Fruit fly (Drosophila melanogaster) whole organism, embryonic: Measurements from ENCODE around the gene CG14352.
A peak's percentile ranks its signal among the peaks of the same experiment; 100 is the strongest.

Experiments used
- Aef1 ChIP-seq: fragments of 200-800 bp; sonication (Bioruptor generic); IDR thresholded peaks from 3 replicates; pipeline ENCODE4 v1.3.6; 2022; ENCODE audit warnings: missing biosample characterization, missing genetic modification characterization
- Awh ChIP-seq: fragments of 200-800 bp; sonication (Bioruptor generic); IDR thresholded peaks from 2 replicates; pipeline ENCODE4, ENCODE4 v1.3.6; 2022; ENCODE audit warnings: missing biosample characterization, missing genetic modification characterization
- B-H1 ChIP-seq: fragments of 200-800 bp; sonication (Bioruptor generic); IDR thresholded peaks from 3 replicates; pipeline ENCODE4 v1.3.6; 2022; ENCODE audit warnings: missing biosample characterization, missing genetic modification characterization
- CG10366 ChIP-seq: fragments of 200-800 bp; sonication (Bioruptor generic); IDR thresholded peaks from 2 replicates; pipeline ENCODE4 v1.3.6; 2022; ENCODE audit warnings: missing biosample characterization, missing genetic modification characterization
- CG11085 ChIP-seq: fragments of 200-800 bp; sonication (Bioruptor generic); IDR thresholded peaks from 2 replicates; pipeline ENCODE4 v1.3.6; 2022; ENCODE audit warnings: missing biosample characterization, missing genetic modification characterization
- CG11247 ChIP-seq: fragments of 200-800 bp; sonication (Bioruptor generic); IDR thresholded peaks from 2 replicates; pipeline ENCODE4 v1.3.6; 2022; ENCODE audit warnings: missing biosample characterization, missing genetic modification characterization
- CG11560 ChIP-seq: fragments of 200-800 bp; sonication (Bioruptor generic); IDR thresholded peaks from 3 replicates; pipeline ENCODE4 v1.3.6; 2022; ENCODE audit warnings: missing biosample characterization, missing genetic modification characterization
- CG12942 ChIP-seq: fragments of 200-800 bp; sonication (Bioruptor generic); optimal IDR thresholded peaks from 3 replicates; lab custom pipeline; 2016; ENCODE audit warnings: missing biosample characterization, missing genetic modification characterization
- CG15011 ChIP-seq: fragments of 200-800 bp; sonication (Bioruptor generic); optimal IDR thresholded peaks from 3 replicates; lab custom pipeline; 2018; ENCODE audit warnings: missing biosample characterization, mild to moderate bottlenecking, missing genetic modification characterization
- CG30403 ChIP-seq: fragments of 200-800 bp; sonication (Bioruptor generic); optimal IDR thresholded peaks from 3 replicates; lab custom pipeline; 2016; ENCODE audit warnings: missing biosample characterization, missing genetic modification characterization
- CG5180 ChIP-seq: fragments of 200-800 bp; sonication (Bioruptor generic); optimal IDR thresholded peaks from 3 replicates; lab custom pipeline; 2017; ENCODE audit warnings: missing biosample characterization, missing genetic modification characterization, mild to moderate bottlenecking, moderate library complexity, missing genetic modification reagents
- CG6813 ChIP-seq: fragments of 200-800 bp; sonication (Bioruptor generic); optimal IDR thresholded peaks from 2 replicates; lab custom pipeline; 2017; ENCODE audit warnings: missing biosample characterization, missing genetic modification characterization, mild to moderate bottlenecking, moderate library complexity, missing genetic modification reagents
- CG8290 ChIP-seq, 3 experiments: fragments of 200-800 bp; sonication (Bioruptor generic); optimal IDR thresholded peaks; 2 replicates each; lab custom pipeline; 2016 to 2019; ENCODE audit warnings: missing biosample characterization in 3 of 3, missing genetic modification characterization in 3 of 3, mild to moderate bottlenecking in 2 of 3, moderate library complexity in 1 of 3
- CG8944 ChIP-seq: fragments of 200-800 bp; sonication (Bioruptor generic); optimal IDR thresholded peaks from 3 replicates; lab custom pipeline; 2016; ENCODE audit warnings: missing biosample characterization, missing genetic modification characterization
- E2f2 ChIP-seq: fragments of 200-800 bp; sonication (Bioruptor generic); IDR thresholded peaks from 2 replicates; pipeline ENCODE4 v1.3.6; 2022; ENCODE audit warnings: missing biosample characterization, missing genetic modification characterization
- Gsc ChIP-seq: fragments of 200-800 bp; sonication (Bioruptor generic); IDR thresholded peaks from 2 replicates; pipeline ENCODE4 v1.3.6; 2022; ENCODE audit warnings: missing biosample characterization, missing genetic modification characterization
- HHEX ChIP-seq: fragments of 200-800 bp; sonication (Bioruptor generic); optimal IDR thresholded peaks from 3 replicates; lab custom pipeline; 2017; ENCODE audit warnings: missing biosample characterization, mild to moderate bottlenecking, missing genetic modification characterization, missing genetic modification reagents
- Meics ChIP-seq: fragments of 200-800 bp; sonication (Bioruptor generic); optimal IDR thresholded peaks from 2 replicates; lab custom pipeline; 2017; ENCODE audit warnings: missing biosample characterization, mild to moderate bottlenecking, missing genetic modification characterization
- NC2β ChIP-seq: fragments of 200-800 bp; sonication (Bioruptor generic); optimal IDR thresholded peaks from 2 replicates; lab custom pipeline; 2016; ENCODE audit warnings: missing biosample characterization, missing genetic modification characterization
- Optix ChIP-seq: fragments of 200-800 bp; sonication (Bioruptor generic); IDR thresholded peaks from 3 replicates; pipeline ENCODE4 v1.3.6; 2022; ENCODE audit warnings: missing biosample characterization, missing genetic modification characterization
- Sry-δ ChIP-seq: fragments of 200-800 bp; sonication (Bioruptor generic); optimal IDR thresholded peaks from 2 replicates; lab custom pipeline; 2016; ENCODE audit warnings: missing biosample characterization, missing genetic modification characterization
- Taf1 ChIP-seq: fragments of 200-800 bp; sonication (Bioruptor generic); IDR thresholded peaks from 2 replicates; pipeline ENCODE4 v1.3.6; 2022; ENCODE audit warnings: missing biosample characterization, missing genetic modification characterization
- ab ChIP-seq: fragments of 200-800 bp; sonication (Bioruptor generic); optimal IDR thresholded peaks from 2 replicates; lab custom pipeline; 2016; ENCODE audit warnings: missing biosample characterization, missing genetic modification characterization
- ap ChIP-seq: fragments of 200-800 bp; sonication (Bioruptor generic); IDR thresholded peaks from 2 replicates; pipeline ENCODE4 v1.3.6; 2022; ENCODE audit warnings: missing biosample characterization, missing genetic modification characterization
- ara ChIP-seq: fragments of 200-800 bp; sonication (Bioruptor generic); IDR thresholded peaks from 2 replicates; pipeline ENCODE4 v1.3.6; 2022; ENCODE audit warnings: missing biosample characterization, missing genetic modification characterization
- az2 ChIP-seq: fragments of 200-800 bp; sonication (Bioruptor generic); optimal IDR thresholded peaks from 3 replicates; lab custom pipeline; 2016; ENCODE audit warnings: missing biosample characterization, missing genetic modification characterization
- bab2 ChIP-seq: fragments of 200-800 bp; sonication (Bioruptor generic); optimal IDR thresholded peaks from 2 replicates; lab custom pipeline; 2016; ENCODE audit warnings: missing biosample characterization, missing genetic modification characterization
- bigmax ChIP-seq: fragments of 200-800 bp; sonication (Bioruptor generic); optimal IDR thresholded peaks from 2 replicates; lab custom pipeline; 2018; ENCODE audit warnings: missing biosample characterization, mild to moderate bottlenecking, missing genetic modification characterization
- bsh ChIP-seq, 2 experiments: fragments of 200-800 bp; sonication (Bioruptor generic); optimal IDR thresholded peaks; 2 replicates each; lab custom pipeline; 2017 to 2018; ENCODE audit warnings: mild to moderate bottlenecking in 2 of 2, missing biosample characterization in 2 of 2, missing genetic modification characterization in 2 of 2, moderate library complexity in 1 of 2
- cas ChIP-seq: fragments of 200-800 bp; sonication (Bioruptor generic); IDR thresholded peaks from 2 replicates; pipeline ENCODE4 v1.3.6; 2022; ENCODE audit warnings: missing biosample characterization, missing genetic modification characterization
- cg ChIP-seq: fragments of 200-800 bp; sonication (Bioruptor generic); optimal IDR thresholded peaks from 3 replicates; lab custom pipeline; 2019; ENCODE audit warnings: missing biosample characterization, mild to moderate bottlenecking, missing genetic modification characterization, moderate library complexity
- ci ChIP-seq: fragments of 200-800 bp; sonication (Bioruptor generic); IDR thresholded peaks from 3 replicates; pipeline ENCODE4 v1.3.6; 2022; ENCODE audit warnings: missing biosample characterization, missing genetic modification characterization
- cwo ChIP-seq: fragments of 200-800 bp; sonication (Bioruptor generic); optimal IDR thresholded peaks from 3 replicates; lab custom pipeline; 2017; ENCODE audit warnings: missing biosample characterization, missing genetic modification characterization, mild to moderate bottlenecking, moderate library complexity, missing genetic modification reagents
- danr ChIP-seq: fragments of 200-800 bp; sonication (Bioruptor generic); IDR thresholded peaks from 2 replicates; pipeline ENCODE4 v1.3.6; 2022; ENCODE audit warnings: missing biosample characterization, missing genetic modification characterization
- dm ChIP-seq: fragments of 200-800 bp; sonication (Bioruptor generic); optimal IDR thresholded peaks from 3 replicates; lab custom pipeline; 2016; ENCODE audit warnings: missing biosample characterization, missing genetic modification characterization
- en ChIP-seq: fragments of 200-800 bp; sonication (Bioruptor generic); optimal IDR thresholded peaks from 2 replicates; lab custom pipeline; 2016; ENCODE audit warnings: missing biosample characterization, missing genetic modification characterization
- esg ChIP-seq: fragments of 200-800 bp; sonication (Bioruptor generic); conservative IDR thresholded peaks from 2 replicates; pipeline ENCODE4 v1.3.6; 2022; ENCODE audit warnings: missing biosample characterization, missing genetic modification characterization
- ham ChIP-seq: fragments of 200-800 bp; sonication (Bioruptor generic); IDR thresholded peaks from 2 replicates; pipeline ENCODE4 v1.3.6; 2022; ENCODE audit warnings: missing biosample characterization, missing genetic modification characterization
- hkb ChIP-seq, 2 experiments: fragments of 200-800 bp in 1 of 2; fragments of >200 bp in 1 of 2; sonication (Bioruptor generic) in 1 of 2; IDR thresholded peaks in 1 of 2; optimal IDR thresholded peaks in 1 of 2; 2 replicates each; pipeline versions ENCODE4 v1.3.6 to Lab custom; 2017 to 2022; ENCODE audit warnings: missing biosample characterization in 1 of 2, missing genetic modification characterization in 1 of 2
- pb ChIP-seq: fragments of 200-800 bp; sonication (Bioruptor generic); optimal IDR thresholded peaks from 3 replicates; lab custom pipeline; 2016; ENCODE audit warnings: missing biosample characterization, missing genetic modification characterization
- rib ChIP-seq: fragments of 200-800 bp; sonication (Bioruptor generic); IDR thresholded peaks from 2 replicates; pipeline ENCODE4 v1.3.6; 2022; ENCODE audit warnings: missing biosample characterization, missing genetic modification characterization
- run ChIP-seq: fragments of 200-800 bp; sonication (Bioruptor generic); optimal IDR thresholded peaks from 3 replicates; lab custom pipeline; 2018; ENCODE audit warnings: missing biosample characterization, mild to moderate bottlenecking, missing genetic modification characterization
- salm ChIP-seq: fragments of 200-800 bp; sonication (Bioruptor generic); optimal IDR thresholded peaks from 2 replicates; lab custom pipeline; 2018; ENCODE audit warnings: missing biosample characterization, mild to moderate bottlenecking, missing genetic modification characterization
- sc ChIP-seq, 3 experiments: fragments of >200 bp in 2 of 3; fragments of 200-800 bp in 1 of 3; sonication (Bioruptor generic) in 1 of 3; optimal IDR thresholded peaks; 2 replicates in 2 of 3; 3 replicates in 1 of 3; lab custom pipeline; 2017; ENCODE audit warnings: mild to moderate bottlenecking in 1 of 3, missing biosample characterization in 1 of 3, missing genetic modification characterization in 1 of 3, missing genetic modification reagents in 1 of 3
- schlank ChIP-seq: fragments of 200-800 bp; sonication (Bioruptor generic); optimal IDR thresholded peaks from 2 replicates; lab custom pipeline; 2018; ENCODE audit warnings: missing biosample characterization, mild to moderate bottlenecking, missing genetic modification characterization
- shn ChIP-seq: fragments of 200-800 bp; sonication (Bioruptor generic); optimal IDR thresholded peaks from 3 replicates; lab custom pipeline; 2016; ENCODE audit warnings: missing biosample characterization, missing genetic modification characterization
- sim ChIP-seq: fragments of 200-800 bp; sonication (Bioruptor generic); IDR thresholded peaks from 2 replicates; pipeline ENCODE4 v1.3.6; 2022; ENCODE audit warnings: missing biosample characterization, missing genetic modification characterization
- usp ChIP-seq: fragments of >200 bp; optimal IDR thresholded peaks from 2 replicates; lab custom pipeline; 2017; ENCODE audit warnings: missing biosample characterization, missing genetic modification characterization
- vfl ChIP-seq: fragments of 200-800 bp; sonication (Bioruptor generic); optimal IDR thresholded peaks from 2 replicates; lab custom pipeline; 2016; ENCODE audit warnings: missing biosample characterization, missing genetic modification characterization
- zfh2 ChIP-seq: fragments of 200-800 bp; sonication (Bioruptor generic); optimal IDR thresholded peaks from 2 replicates; lab custom pipeline; 2016; ENCODE audit warnings: missing biosample characterization, missing genetic modification characterization

CG14352 gene

dm6 chr2L:1579254-1579653 lies 32.0 kb upstream of the CG14352 start (continued):
- TF ChIP-seq vfl (GFP tag; lab: Kevin White, UChicago) (peak; percentile 43), CG11560 (tag; lab: Robert Waterston, UW) (peak; percentile 44; the same call in 1 of the 3 replicates), cg (GFP tag; lab: Kevin White, UChicago) (no peak), esg (GFP tag; lab: Robert Waterston, UW) (peak; percentile 65), CG8944 (peak; percentile 41), CG8290 (GFP tag; optimal IDR thresholded peaks at IDR 0.05; lab: Kevin White, UChicago) (peak; percentile 2), CG8290 (tag; optimal IDR thresholded peaks at IDR 0.05; lab: Kevin White, UChicago) (peak in 1 of 2 experiments; percentile 95), cwo (peak; percentile 81), cas (peak; percentile 61; the same call in 1 of the 2 replicates), rib (GFP tag; lab: Robert Waterston, UW) (peak; percentile 76), B-H1 (peak; percentile 69), CG12942 (peak; percentile 11), bsh (GFP tag; optimal IDR thresholded peaks at IDR 0.05; lab: Kevin White, UChicago) (peak in 1 of 2 experiments; percentile 55), Optix (0 out of 3 replicates have a peak, but pooled peaks have one; percentile 41), HHEX (GFP tag; lab: Kevin White, UChicago) (peak; percentile 56), ab (GFP tag; lab: Kevin White, UChicago) (peak; percentile 25), shn (peak; percentile 6), en (GFP tag; lab: Kevin White, UChicago) (peak; percentile 36), CG10366 (peak; percentile 72), dm (peak; percentile 26), ci (GFP tag; lab: Robert Waterston, UW) (peak; percentile 58; the same call in 2 of the 3 replicates), NC2β (no peak), run (tag; lab: Kevin White, UChicago) (peak; percentile 32), Sry-δ (GFP tag; lab: Kevin White, UChicago) (peak; percentile 29), Taf1 (peak; percentile 26; the same call in 1 of the 2 replicates), CG6813 (GFP tag; lab: Kevin White, UChicago) (peak; percentile 28), bab2 (peak; percentile 65), usp (GFP tag; lab: Kevin White, UChicago) (no peak), pb (GFP tag; lab: Kevin White, UChicago) (peak; percentile 43), E2f2 (GFP tag; lab: Robert Waterston, UW) (peak; percentile 51), ham (GFP tag; lab: Robert Waterston, UW) (0 out of 2 replicates have a peak, but pooled peaks have one; percentile 7), salm (tag; lab: Kevin White, UChicago) (peak; percentile 7), Gsc (GFP tag; lab: Robert Waterston, UW) (no peak), CG11247 (GFP tag; lab: Robert Waterston, UW) (peak; percentile 65), CG15011 (GFP tag; lab: Kevin White, UChicago) (peak; percentile 52), Meics (GFP tag; lab: Kevin White, UChicago) (peak; percentile 81), zfh2 (GFP tag; lab: Kevin White, UChicago) (peak; percentile 76), sc (optimal IDR thresholded peaks at IDR 0.05; lab: Kevin White, UChicago) (no peak), sc (GFP tag; optimal IDR thresholded peaks at IDR 0.05; lab: Kevin White, UChicago) (no peak), CG5180 (GFP tag; lab: Kevin White, UChicago) (peak; percentile 32), ap (peak; percentile 47; the same call in 1 of the 2 replicates), hkb (optimal IDR thresholded peaks at IDR 0.05; lab: Kevin White, UChicago) (no peak), hkb (GFP tag; IDR thresholded peaks at IDR 0.05; lab: Robert Waterston, UW) (peak; percentile 82), CG11085 (peak; percentile 52; the same call in 1 of the 2 replicates), az2 (GFP tag; lab: Kevin White, UChicago) (peak; percentile 59), ara (GFP tag; lab: Robert Waterston, UW) (peak; percentile 39; the same call in 1 of the 2 replicates), sim (GFP tag; lab: Robert Waterston, UW) (peak; percentile 36; the same call in 1 of the 2 replicates), danr (GFP tag; lab: Robert Waterston, UW) (0 out of 2 replicates have a peak, but pooled peaks have one; percentile 6), CG30403 (GFP tag; lab: Kevin White, UChicago) (peak; percentile 73), schlank (tag; lab: Kevin White, UChicago) (peak; percentile 79), Aef1 (peak; percentile 76), bigmax (GFP tag; lab: Kevin White, UChicago) (no peak), Awh (peak; percentile 58)
